Fruit fly (Drosophila melanogaster): Measurements from ENCODE around the gene Ptp61F.

The Ptp61F gene

dm6 chr3L:1376014-1376745 lies 98.9 kb downstream of the Ptp61F start (continued):
- TF ChIP-seq ind (GFP tag; optimal IDR thresholded peaks at IDR 0.05) (peak; percentile 23), fd96Cb (tag; optimal IDR thresholded peaks at IDR 0.05) (peak; percentile 37), ken (GFP tag; IDR thresholded peaks at IDR 0.05) (peak; percentile 65; the same call in 2 of the 3 replicates), CG5953 (GFP tag; IDR thresholded peaks at IDR 0.05) (peak; percentile 28; the same call in 1 of the 2 replicates), Ssrp (tag; optimal IDR thresholded peaks at IDR 0.05) (peak; percentile 31), CG10979 (tag; optimal IDR thresholded peaks at IDR 0.05) (peak; percentile 29), dmrt99B (tag; optimal IDR thresholded peaks at IDR 0.05) (peak; percentile 63), gcm2 (GFP tag; optimal IDR thresholded peaks at IDR 0.05) (no peak), Ets97D (GFP tag; optimal IDR thresholded peaks at IDR 0.05) (no peak), CG10565 (GFP tag; optimal IDR thresholded peaks at IDR 0.05) (no peak), repo (GFP tag; optimal IDR thresholded peaks at IDR 0.05) (peak; percentile 34), stwl (tag; optimal IDR thresholded peaks at IDR 0.05) (no peak), bbx (GFP tag; IDR thresholded peaks at IDR 0.05; ENCODE audit: partially characterized antibody) (peak; percentile 50; the same call in 1 of the 2 replicates), Lhr (GFP tag; optimal IDR thresholded peaks at IDR 0.05) (no peak), CG10209 (GFP tag; optimal IDR thresholded peaks at IDR 0.05) (peak; percentile 47), lab (GFP tag; optimal IDR thresholded peaks at IDR 0.05) (peak; percentile 54), CG8359 (GFP tag; optimal IDR thresholded peaks at IDR 0.05; ENCODE audit: borderline replicate concordance) (no peak), Hr78 (GFP tag; optimal IDR thresholded peaks at IDR 0.05) (no peak), CG13775 (GFP tag; optimal IDR thresholded peaks at IDR 0.05) (peak; percentile 19), CG1233 (GFP tag; optimal IDR thresholded peaks at IDR 0.05) (no peak), z (GFP tag; IDR thresholded peaks at IDR 0.05) (0 out of 3 replicates have a peak, but pooled peaks have one; percentile 21), CG11723 (GFP tag; optimal IDR thresholded peaks at IDR 0.05) (no peak), Ravus (GFP tag; IDR thresholded peaks at IDR 0.05) (no peak), CG13123 (GFP tag; optimal IDR thresholded peaks at IDR 0.05) (no peak), Elba2 (GFP tag; optimal IDR thresholded peaks at IDR 0.05) (no peak), Scr (GFP tag; IDR thresholded peaks at IDR 0.05; ENCODE audit: partially characterized antibody) (peak; percentile 61), CG16863 (GFP tag; optimal IDR thresholded peaks at IDR 0.05) (peak; percentile 13), shn (GFP tag; optimal IDR thresholded peaks at IDR 0.05) (no peak), Side (GFP tag; optimal IDR thresholded peaks at IDR 0.05) (peak; percentile 10), Drgx (GFP tag; IDR thresholded peaks at IDR 0.05) (peak; percentile 83), CG1832 (GFP tag; optimal IDR thresholded peaks at IDR 0.05) (no peak), CG30431 (GFP tag; optimal IDR thresholded peaks at IDR 0.05) (no peak), CG2129 (GFP tag; IDR thresholded peaks at IDR 0.05; ENCODE audit: partially characterized antibody) (no peak), jigr1 (GFP tag; IDR thresholded peaks at IDR 0.05) (no peak), dati (GFP tag; IDR thresholded peaks at IDR 0.05) (no peak), HmgD (GFP tag; optimal IDR thresholded peaks at IDR 0.05) (no peak), Hey (tag; optimal IDR thresholded peaks at IDR 0.05) (no peak), CG4820 (GFP tag; optimal IDR thresholded peaks at IDR 0.05) (peak; percentile 21), CG15073 (GFP tag; optimal IDR thresholded peaks at IDR 0.05) (no peak), CG33213 (GFP tag; optimal IDR thresholded peaks at IDR 0.05) (no peak), CG17802 (tag; optimal IDR thresholded peaks at IDR 0.05) (no peak), nau (GFP tag; optimal IDR thresholded peaks at IDR 0.05) (no peak), CG17328 (GFP tag; IDR thresholded peaks at IDR 0.05) (peak; percentile 60; the same call in 1 of the 2 replicates), tna (GFP tag; IDR thresholded peaks at IDR 0.05; ENCODE audit: partially characterized antibody) (peak; percentile 43; the same call in 1 of the 2 replicates), Eip74EF (GFP tag; optimal IDR thresholded peaks at IDR 0.05) (peak in 1 of 2 experiments; percentile 55), H2.0 (GFP tag; IDR thresholded peaks at IDR 0.05) (peak; percentile 28; the same call in 1 of the 2 replicates), CG13624 (GFP tag; optimal IDR thresholded peaks at IDR 0.05) (no peak), sd (tag; optimal IDR thresholded peaks at IDR 0.05) (no peak)

Data from whole organism, embryonic.